Worm (Caenorhabditis elegans) whole organism, L4 larva: Measurements from ENCODE around the gene F47B8.14.

Source experiments
- D1046.2 ChIP-seq: fragments of 200-800 bp; sonication (Bioruptor generic); IDR thresholded peaks from 2 replicates; pipeline ENCODE4 v1.3.6; 2022; ENCODE audit warnings: missing genetic modification characterization, missing compliant biosample characterization
- F10B5.3 ChIP-seq: sonication (generic microtip); optimal IDR thresholded peaks from 2 replicates; lab custom pipeline; 2016; ENCODE audit warnings: mild to moderate bottlenecking, missing genetic modification characterization, missing compliant biosample characterization
- F26F4.8 ChIP-seq: fragments of 200-800 bp; sonication (Bioruptor generic); conservative IDR thresholded peaks from 2 replicates; pipeline ENCODE4 v1.3.6; 2022; ENCODE audit warnings: missing genetic modification characterization, missing compliant biosample characterization
- F37D6.2 ChIP-seq: sonication (generic microtip); optimal IDR thresholded peaks from 2 replicates; lab custom pipeline; 2016; ENCODE audit warnings: mild to moderate bottlenecking, missing genetic modification characterization, missing compliant biosample characterization
- F49E8.2 ChIP-seq: sonication (generic microtip); optimal IDR thresholded peaks from 2 replicates; lab custom pipeline; 2016; ENCODE audit warnings: missing compliant biosample characterization, mild to moderate bottlenecking, missing genetic modification characterization, borderline replicate concordance
- T20F7.1 ChIP-seq: fragments of 200-800 bp; sonication (Bioruptor generic); optimal IDR thresholded peaks from 2 replicates; lab custom pipeline; 2018; ENCODE audit warnings: mild to moderate bottlenecking, missing genetic modification characterization, missing compliant biosample characterization
- Y5F2A.4 ChIP-seq: fragments of 200-800 bp; sonication (Bioruptor generic); optimal IDR thresholded peaks from 2 replicates; lab custom pipeline; 2018; ENCODE audit warnings: mild to moderate bottlenecking, missing genetic modification characterization, missing compliant biosample characterization
- Y75B8A.6 ChIP-seq: fragments of 200-800 bp; sonication (Bioruptor generic); IDR thresholded peaks from 2 replicates; pipeline ENCODE4 v1.3.6; 2022; ENCODE audit warnings: missing genetic modification reagents, missing genetic modification characterization, missing compliant biosample characterization
- ZK337.2 ChIP-seq: fragments of 200-800 bp; sonication (Bioruptor generic); IDR thresholded peaks from 2 replicates; pipeline ENCODE4 v1.3.6; 2022; ENCODE audit warnings: missing genetic modification reagents, missing genetic modification characterization, missing compliant biosample characterization
- aha-1 ChIP-seq: fragments of 150-350 bp; peaks from one replicate; lab custom pipeline; 2014; ENCODE audit warnings: missing biosample characterization, missing genetic modification characterization
- aly-2 ChIP-seq: sonication (generic microtip); optimal IDR thresholded peaks from 2 replicates; lab custom pipeline; 2018; ENCODE audit warnings: missing biosample characterization, missing genetic modification characterization
- ceh-20 ChIP-seq: fragments of 200-800 bp; sonication (Bioruptor generic); IDR thresholded peaks from 2 replicates; pipeline ENCODE4 v1.3.6; 2022; ENCODE audit warnings: missing genetic modification reagents, missing genetic modification characterization, missing compliant biosample characterization
- ceh-28 ChIP-seq: fragments of 150-350 bp; optimal IDR thresholded peaks from 2 replicates; lab custom pipeline; 2014; ENCODE audit warnings: missing biosample characterization, missing genetic modification reagents, missing genetic modification characterization
- ceh-44 ChIP-seq: fragments of 200-800 bp; sonication (Bioruptor generic); IDR thresholded peaks from 2 replicates; pipeline ENCODE4 v1.3.6; 2022; ENCODE audit warnings: missing genetic modification reagents, missing genetic modification characterization, missing compliant biosample characterization
- ceh-62 ChIP-seq: sonication (generic microtip); optimal IDR thresholded peaks from 2 replicates; lab custom pipeline; 2017; ENCODE audit warnings: missing biosample characterization, missing genetic modification characterization
- ceh-82 ChIP-seq: sonication (generic microtip); optimal IDR thresholded peaks from 2 replicates; lab custom pipeline; 2017; ENCODE audit warnings: missing biosample characterization, missing genetic modification characterization
- ces-1 ChIP-seq: fragments of 150-350 bp; sonication (generic microtip); optimal IDR thresholded peaks from 4 replicates; lab custom pipeline; 2014; ENCODE audit warnings: missing biosample characterization, missing genetic modification reagents, missing genetic modification characterization
- ctbp-1 ChIP-seq: fragments of 200-800 bp; sonication (Bioruptor generic); IDR thresholded peaks from 2 replicates; pipeline ENCODE4 v1.3.6; 2022; ENCODE audit warnings: missing genetic modification reagents, missing genetic modification characterization, missing compliant biosample characterization
- daf-12 ChIP-seq: fragments of 150-350 bp; optimal IDR thresholded peaks from 2 replicates; lab custom pipeline; 2014; ENCODE audit warnings: missing biosample characterization, missing genetic modification reagents, missing genetic modification characterization
- daf-19 ChIP-seq: fragments of 200-800 bp; sonication (Bioruptor generic); conservative IDR thresholded peaks from 2 replicates; pipeline ENCODE4 v1.3.6; 2022; ENCODE audit warnings: missing genetic modification characterization, missing compliant biosample characterization
- dmd-8 ChIP-seq: fragments of 200-800 bp; sonication (Bioruptor generic); IDR thresholded peaks from 2 replicates; pipeline ENCODE4 v1.3.6; 2022; ENCODE audit warnings: missing genetic modification characterization, missing compliant biosample characterization
- dmd-9 ChIP-seq: fragments of 200-800 bp; sonication (Bioruptor generic); IDR thresholded peaks from 2 replicates; pipeline ENCODE4 v1.3.6; 2022; ENCODE audit warnings: missing genetic modification reagents, missing genetic modification characterization, missing compliant biosample characterization
- duxl-1 ChIP-seq: sonication (generic microtip); optimal IDR thresholded peaks from 2 replicates; lab custom pipeline; 2016; ENCODE audit warnings: mild to moderate bottlenecking, missing genetic modification characterization, moderate library complexity, missing compliant biosample characterization; ENCODE audit not compliant: poor library complexity
- egl-43 ChIP-seq: fragments of 200-800 bp; sonication (Bioruptor generic); IDR thresholded peaks from 2 replicates; pipeline ENCODE4 v1.3.6; 2022; ENCODE audit warnings: missing genetic modification reagents, missing genetic modification characterization, missing compliant biosample characterization
- fos-1 ChIP-seq: fragments of 150-350 bp; optimal IDR thresholded peaks from 2 replicates; lab custom pipeline; 2014; ENCODE audit warnings: missing biosample characterization, missing genetic modification characterization
- jun-1 ChIP-seq: fragments of 150-350 bp; optimal IDR thresholded peaks from 2 replicates; lab custom pipeline; 2014; ENCODE audit warnings: missing biosample characterization, missing genetic modification reagents, missing genetic modification characterization
- lim-7 ChIP-seq: fragments of 200-800 bp; sonication (Bioruptor generic); IDR thresholded peaks from 2 replicates; pipeline ENCODE4 v1.3.6; 2022; ENCODE audit warnings: missing genetic modification characterization, missing compliant biosample characterization
- lin-13 ChIP-seq: fragments of 150-350 bp; optimal IDR thresholded peaks from 2 replicates; lab custom pipeline; 2014; ENCODE audit warnings: missing biosample characterization, missing genetic modification reagents, missing genetic modification characterization
- lin-15B ChIP-seq: fragments of 150-350 bp; sonication (generic microtip); optimal IDR thresholded peaks from 3 replicates; lab custom pipeline; 2014; ENCODE audit warnings: missing biosample characterization, missing genetic modification characterization
- lin-29 ChIP-seq: fragments of 200-800 bp; sonication (Bioruptor generic); IDR thresholded peaks from 2 replicates; pipeline ENCODE4 v1.3.6; 2022; ENCODE audit warnings: missing genetic modification reagents, missing genetic modification characterization, missing compliant biosample characterization
- lin-38 ChIP-seq: fragments of 200-800 bp; sonication (Bioruptor generic); IDR thresholded peaks from 2 replicates; pipeline ENCODE4 v1.3.6; 2022; ENCODE audit warnings: missing genetic modification reagents, missing genetic modification characterization, missing compliant biosample characterization
- lir-3 ChIP-seq: sonication (generic microtip); optimal IDR thresholded peaks from 2 replicates; lab custom pipeline; 2016; ENCODE audit warnings: mild to moderate bottlenecking, missing genetic modification characterization, missing compliant biosample characterization
- lsy-2 ChIP-seq, 2 experiments: fragments of 150-350 bp in 1 of 2; sonication (generic microtip) in 1 of 2; optimal IDR thresholded peaks; 2 replicates each; lab custom pipeline; 2014 to 2017; ENCODE audit warnings: missing biosample characterization in 2 of 2, missing genetic modification characterization in 2 of 2
- madf-5 ChIP-seq, 2 experiments: fragments of 200-800 bp; sonication (Bioruptor generic); IDR thresholded peaks; 2 replicates each; pipeline ENCODE4 v1.3.6; 2022; ENCODE audit warnings: missing compliant biosample characterization in 2 of 2, missing genetic modification characterization in 2 of 2
- nhr-237 ChIP-seq: sonication (generic microtip); optimal IDR thresholded peaks from 2 replicates; lab custom pipeline; 2017; ENCODE audit warnings: missing biosample characterization, missing genetic modification characterization
- nhr-28 ChIP-seq: fragments of 150-350 bp; optimal IDR thresholded peaks from 2 replicates; lab custom pipeline; 2014; ENCODE audit warnings: missing biosample characterization, missing genetic modification characterization
- nhr-48 ChIP-seq: sonication (generic microtip); optimal IDR thresholded peaks from 2 replicates; lab custom pipeline; 2016; ENCODE audit warnings: mild to moderate bottlenecking, missing genetic modification characterization, missing compliant biosample characterization
- nhr-6 ChIP-seq: fragments of 150-350 bp; optimal IDR thresholded peaks from 2 replicates; lab custom pipeline; 2014; ENCODE audit warnings: missing biosample characterization, missing genetic modification characterization
- nhr-76 ChIP-seq: fragments of 150-350 bp; optimal IDR thresholded peaks from 2 replicates; lab custom pipeline; 2014; ENCODE audit warnings: missing biosample characterization, missing genetic modification characterization
- pqm-1 ChIP-seq: sonication (generic microtip); optimal IDR thresholded peaks from 2 replicates; lab custom pipeline; 2017; ENCODE audit warnings: missing biosample characterization, missing genetic modification characterization
- saeg-2 ChIP-seq: fragments of 200-800 bp; sonication (Bioruptor generic); IDR thresholded peaks from 2 replicates; pipeline ENCODE4 v1.3.6; 2022; ENCODE audit warnings: missing genetic modification reagents, missing genetic modification characterization, missing compliant biosample characterization
- sdz-12 ChIP-seq: fragments of 200-800 bp; sonication (Bioruptor generic); optimal IDR thresholded peaks from 2 replicates; lab custom pipeline; 2018; ENCODE audit warnings: mild to moderate bottlenecking, missing genetic modification characterization, missing compliant biosample characterization
- set-16 ChIP-seq: fragments of 200-800 bp; sonication (Bioruptor generic); IDR thresholded peaks from 2 replicates; pipeline ENCODE4 v1.3.6; 2022; ENCODE audit warnings: missing genetic modification reagents, missing genetic modification characterization, missing compliant biosample characterization
- tag-97 ChIP-seq: fragments of 200-800 bp; sonication (Bioruptor generic); IDR thresholded peaks from 2 replicates; pipeline ENCODE4 v1.3.6; 2022; ENCODE audit warnings: missing genetic modification characterization, missing compliant biosample characterization
- tra-1 ChIP-seq: fragments of 200-800 bp; sonication (Bioruptor generic); IDR thresholded peaks from 2 replicates; pipeline ENCODE4 v1.3.6; 2022; ENCODE audit warnings: missing genetic modification reagents, missing genetic modification characterization, missing compliant biosample characterization
- zag-1 ChIP-seq: fragments of 150-350 bp; optimal IDR thresholded peaks from 2 replicates; lab custom pipeline; 2014; ENCODE audit warnings: missing biosample characterization, missing genetic modification characterization
- zfp-2 ChIP-seq: sonication (generic microtip); optimal IDR thresholded peaks from 2 replicates; lab custom pipeline; 2016; ENCODE audit warnings: mild to moderate bottlenecking, missing genetic modification characterization, missing compliant biosample characterization
- zfp-3 ChIP-seq: fragments of 200-800 bp; sonication (Bioruptor generic); conservative IDR thresholded peaks from 2 replicates; pipeline ENCODE4 v1.3.6; 2022; ENCODE audit warnings: missing genetic modification reagents, missing genetic modification characterization, missing compliant biosample characterization
- ztf-7 ChIP-seq: fragments of 150-350 bp; optimal IDR thresholded peaks from 2 replicates; lab custom pipeline; 2014; ENCODE audit warnings: missing biosample characterization, missing genetic modification characterization

The F47B8.14 gene

DNA sequence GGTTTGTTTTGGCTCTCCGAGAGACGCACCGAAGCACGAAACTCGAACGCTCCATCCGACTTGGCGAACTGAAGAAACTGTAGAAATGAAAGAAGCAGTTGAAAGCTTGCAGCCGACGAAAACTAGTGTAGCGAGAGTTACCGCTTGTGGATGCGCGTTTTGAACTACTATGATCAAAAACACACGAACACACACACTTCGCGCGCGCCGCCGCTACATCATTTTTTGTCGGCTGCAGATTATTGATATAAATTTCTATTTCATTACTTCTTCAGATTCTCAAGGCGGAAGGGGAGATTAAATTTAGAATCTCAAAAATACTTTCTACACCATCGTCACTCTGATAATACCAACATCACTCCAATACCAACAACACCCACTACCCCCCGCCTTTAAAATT is 41.6 kb downstream of the F47B8.14 start:
- TF ChIP-seq egl-43 (GFP tag; lab: Robert Waterston, UW) = 0 out of 2 replicates have a peak, but pooled peaks have one; percentile 12
- TF ChIP-seq fos-1 = no peak
- no peak for TF ChIP-seq dmd-9 (GFP tag; lab: Robert Waterston, UW)
- no peak for TF ChIP-seq ceh-62 (tag; lab: Kevin White, UChicago)
- no peak for TF ChIP-seq ceh-82

DNA sequence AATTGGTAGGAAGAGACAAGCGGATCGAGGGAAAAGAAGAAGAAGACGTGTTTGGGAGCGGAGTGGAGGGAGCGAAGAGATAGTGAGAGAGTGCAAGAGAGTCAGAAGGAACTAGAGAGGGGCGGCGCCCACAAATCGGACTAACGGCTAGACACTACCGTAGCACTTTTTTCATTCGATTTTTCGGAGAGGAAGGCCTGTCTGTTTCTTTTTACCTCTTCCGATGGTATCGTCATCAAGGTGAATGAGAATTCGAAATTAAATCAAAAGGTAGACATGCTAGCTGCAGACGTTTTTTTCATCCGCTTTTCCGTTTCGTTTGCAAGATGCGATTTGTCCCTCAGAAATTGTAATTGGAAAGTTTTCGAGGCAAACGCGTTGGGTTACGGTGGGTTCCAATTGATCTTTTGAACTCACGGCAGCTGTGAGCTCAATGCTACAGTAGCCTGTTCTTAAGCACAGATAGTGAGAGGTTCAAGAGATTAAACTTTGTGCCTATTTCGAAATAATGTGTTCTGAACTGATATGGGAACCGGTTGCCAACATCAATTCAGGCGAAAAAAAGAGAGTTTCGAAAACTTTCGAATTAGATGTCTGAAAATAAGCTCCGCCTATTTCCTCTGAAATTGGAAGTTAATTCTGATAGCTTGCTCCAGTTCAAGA is 44.4 kb downstream of the F47B8.14 start:
- TF ChIP-seq ceh-20 (GFP tag; lab: Robert Waterston, UW) (0 out of 2 replicates have a peak, but pooled peaks have one; percentile 30), ceh-82 (no peak), aly-2 (no peak), Y5F2A.4 (GFP tag; lab: Kevin White, UChicago) (no peak), egl-43 (GFP tag; lab: Robert Waterston, UW) (no peak), T20F7.1 (GFP tag; lab: Kevin White, UChicago) (no peak), lsy-2 (tag; optimal IDR thresholded peaks at IDR 0.05; lab: Kevin White, UChicago) (peak; percentile 51 to 88), lin-15B (tag; lab: Kevin White, UChicago) (no peak), lin-29 (no peak), nhr-48 (tag; lab: Kevin White, UChicago) (peak; percentile 38), ceh-44 (GFP tag; lab: Robert Waterston, UW) (no peak), lin-38 (GFP tag; lab: Robert Waterston, UW) (peak; percentile 30), lir-3 (no peak), F49E8.2 (tag; lab: Kevin White, UChicago) (no peak), D1046.2 (GFP tag; lab: Robert Waterston, UW) (no peak), pqm-1 (tag; lab: Kevin White, UChicago) (no peak), ctbp-1 (GFP tag; lab: Robert Waterston, UW) (no peak), nhr-76 (tag; lab: Kevin White, UChicago) (no peak), nhr-6 (peak; percentile 57), Y75B8A.6 (GFP tag; lab: Robert Waterston, UW) (no peak), zfp-2 (tag; lab: Kevin White, UChicago) (no peak), zag-1 (tag; lab: Kevin White, UChicago) (no peak), ZK337.2 (GFP tag; lab: Robert Waterston, UW) (no peak), nhr-237 (no peak), ceh-28 (tag; lab: Kevin White, UChicago) (no peak), tra-1 (GFP tag; lab: Robert Waterston, UW) (no peak), tag-97 (GFP tag; lab: Robert Waterston, UW) (no peak), daf-19 (peak; percentile 68; the same call in 1 of the 2 replicates), F10B5.3 (tag; lab: Kevin White, UChicago) (no peak), daf-12 (tag; lab: Kevin White, UChicago) (no peak), zfp-3 (0 out of 2 replicates have a peak, but pooled peaks have one; percentile 8), jun-1 (no peak), sdz-12 (GFP tag; lab: Kevin White, UChicago) (no peak), madf-5 (GFP tag; IDR thresholded peaks at IDR 0.05; lab: Robert Waterston, UW) (no peak), dmd-9 (GFP tag; lab: Robert Waterston, UW) (no peak), F37D6.2 (tag; lab: Kevin White, UChicago) (no peak), set-16 (GFP tag; lab: Robert Waterston, UW) (peak; percentile 38; the same call in 1 of the 2 replicates), ztf-7 (no peak), duxl-1 (tag; lab: Kevin White, UChicago) (peak; percentile 9), lim-7 (GFP tag; lab: Robert Waterston, UW) (no peak), ces-1 (GFP tag; lab: Kevin White, UChicago) (no peak), dmd-8 (GFP tag; lab: Robert Waterston, UW) (no peak), saeg-2 (GFP tag; lab: Robert Waterston, UW) (no peak), lin-13 (GFP tag; lab: Kevin White, UChicago) (no peak), F26F4.8 (GFP tag; lab: Robert Waterston, UW) (no peak), aha-1 (tag; lab: Kevin White, UChicago) (peak; percentile 98), nhr-28 (tag; lab: Kevin White, UChicago) (peak; percentile 26), fos-1 (no peak)
